Worm (Caenorhabditis elegans): ENCODE measurements around the gene F52F10.2.

ce11 chrV:1521845-1522244 lies 26.1 kb upstream of the F52F10.2 start, which contains the start of gene str-240:
- TF ChIP-seq mab-5 (tag; optimal IDR thresholded peaks at IDR 0.05) (no peak), unc-62 (GFP tag; optimal IDR thresholded peaks at IDR 0.05) (no peak), ceh-83 (GFP tag; optimal IDR thresholded peaks at IDR 0.05) (no peak), lin-13 (tag; optimal IDR thresholded peaks at IDR 0.05) (no peak), snpc-4 (tag; optimal IDR thresholded peaks at IDR 0.05) (no peak), nhr-76 (tag; optimal IDR thresholded peaks at IDR 0.05) (no peak), nhr-28 (tag; optimal IDR thresholded peaks at IDR 0.05) (no peak), unc-39 (tag; optimal IDR thresholded peaks at IDR 0.05) (no peak), ces-1 (GFP tag; optimal IDR thresholded peaks at IDR 0.05) (no peak), lin-32 (GFP tag; optimal IDR thresholded peaks at IDR 0.05) (no peak), lsy-2 (tag; optimal IDR thresholded peaks at IDR 0.05) (no peak), ham-2 (GFP tag; optimal IDR thresholded peaks at IDR 0.05) (no peak)

Measured in whole organism, mixed stage, embryonic.